Fruit fly (Drosophila melanogaster) whole organism, wandering third instar larva: ENCODE data around the gene SmydA-2.

Experiments
- CG32264 ChIP-seq: fragments of 200-800 bp; sonication (Bioruptor generic); optimal IDR thresholded peaks from 2 replicates; lab custom pipeline; 2016; ENCODE audit warnings: missing biosample characterization, missing genetic modification characterization
- Dfd ChIP-seq: fragments of >200 bp; optimal IDR thresholded peaks from 2 replicates; lab custom pipeline; 2017; ENCODE audit warnings: missing biosample characterization, missing genetic modification characterization

DNA sequence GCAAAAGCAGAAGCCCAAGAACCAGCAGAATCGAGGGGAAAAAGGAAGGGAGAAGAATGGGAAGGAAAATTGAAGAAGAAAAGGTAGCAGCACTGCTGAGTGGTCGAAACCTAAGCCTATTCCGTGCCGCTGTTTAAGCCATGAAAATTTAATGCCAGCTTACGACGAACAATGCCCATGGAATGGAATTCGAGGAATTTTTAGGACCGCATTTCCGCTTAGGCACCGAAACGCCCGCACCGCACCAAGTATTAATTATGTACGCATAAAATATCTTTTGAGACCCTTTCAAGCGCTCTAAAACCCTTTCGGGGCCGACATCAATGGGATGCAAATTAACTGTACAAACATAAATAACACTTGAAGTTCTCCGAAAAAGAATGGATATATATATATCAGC is 33.1 kb upstream of the SmydA-2 start:
- no peak for TF ChIP-seq CG32264 (GFP tag; lab: Kevin White, UChicago)
- no peak for TF ChIP-seq Dfd
